Fruit fly (Drosophila melanogaster): Measurements from ENCODE around the gene CG13288.

Gene CG13288

dm6 chr3L:5926015-5926988, 19.1 kb downstream of the CG13288 start (continued):
- peak in 1 of 2 experiments; percentile 65 for TF ChIP-seq bsh (GFP tag; optimal IDR thresholded peaks at IDR 0.05)
- peak; percentile 81 for TF ChIP-seq gem (tag; optimal IDR thresholded peaks at IDR 0.05)
- no peak for TF ChIP-seq peb (GFP tag; IDR thresholded peaks at IDR 0.05)
- TF ChIP-seq Optix (GFP tag; IDR thresholded peaks at IDR 0.05), result peak; percentile 32; the same call in 1 of the 3 replicates
- no peak; the same call in 1 of the 2 replicates for TF ChIP-seq CG32767 (GFP tag; IDR thresholded peaks at IDR 0.05)
- TF ChIP-seq CG10462 (GFP tag; optimal IDR thresholded peaks at IDR 0.05), result peak; percentile 17
- no peak for TF ChIP-seq Scr (GFP tag; IDR thresholded peaks at IDR 0.05; ENCODE audit: partially characterized antibody)
- TF ChIP-seq CG4854 (GFP tag; optimal IDR thresholded peaks at IDR 0.05), result no peak
- no peak for TF ChIP-seq Max (GFP tag; optimal IDR thresholded peaks at IDR 0.05)
- TF ChIP-seq nau (GFP tag; optimal IDR thresholded peaks at IDR 0.05), result no peak
- TF ChIP-seq Trl (optimal IDR thresholded peaks at IDR 0.05), result peak; percentile 52 to 64
- no peak for TF ChIP-seq Trl (GFP tag; optimal IDR thresholded peaks at IDR 0.05)
- TF ChIP-seq run (tag; optimal IDR thresholded peaks at IDR 0.05), result no peak
- no peak for TF ChIP-seq ssp (GFP tag; IDR thresholded peaks at IDR 0.05)
- no peak for TF ChIP-seq CG16779 (GFP tag; IDR thresholded peaks at IDR 0.05)
- no peak; the same call in 1 of the 2 replicates for TF ChIP-seq sens-2 (GFP tag; IDR thresholded peaks at IDR 0.05)
- TF ChIP-seq CG4360 (GFP tag; IDR thresholded peaks at IDR 0.05), result peak; percentile 65
- TF ChIP-seq CG31365 (tag; optimal IDR thresholded peaks at IDR 0.05), result no peak
- peak; percentile 1 for TF ChIP-seq Abd-B (GFP tag; optimal IDR thresholded peaks at IDR 0.05)
- no peak for TF ChIP-seq CG32772 (GFP tag; IDR thresholded peaks at IDR 0.05)
- no peak for TF ChIP-seq sisA (GFP tag; IDR thresholded peaks at IDR 0.05)
- peak; percentile 61 for TF ChIP-seq PHDP (tag; optimal IDR thresholded peaks at IDR 0.05)
- no peak for TF ChIP-seq sd (tag; optimal IDR thresholded peaks at IDR 0.05)
- peak; percentile 19 for TF ChIP-seq CG12104 (GFP tag; optimal IDR thresholded peaks at IDR 0.05)
- no peak for TF ChIP-seq stwl (tag; optimal IDR thresholded peaks at IDR 0.05)
- TF ChIP-seq CG13775 (GFP tag; optimal IDR thresholded peaks at IDR 0.05), result peak; percentile 46
- peak; percentile 41 for TF ChIP-seq CG12219 (GFP tag; optimal IDR thresholded peaks at IDR 0.05)
- peak; percentile 65 for TF ChIP-seq nmo (GFP tag; optimal IDR thresholded peaks at IDR 0.05)
- TF ChIP-seq BEAF-32 (GFP tag; optimal IDR thresholded peaks at IDR 0.05), result no peak
- TF ChIP-seq wek (GFP tag; optimal IDR thresholded peaks at IDR 0.05), result peak; percentile 16
- peak; percentile 61 for TF ChIP-seq CG12391 (tag; optimal IDR thresholded peaks at IDR 0.05)
- TF ChIP-seq yki (optimal IDR thresholded peaks at IDR 0.05), result no peak
- TF ChIP-seq caup (GFP tag; optimal IDR thresholded peaks at IDR 0.05; ENCODE audit: severe bottlenecking), result no peak
- no peak for TF ChIP-seq CG7372 (GFP tag; IDR thresholded peaks at IDR 0.05)
- no peak for TF ChIP-seq zen (tag; optimal IDR thresholded peaks at IDR 0.05)
- TF ChIP-seq CG4328 (GFP tag; optimal IDR thresholded peaks at IDR 0.05), result no peak
- no peak for TF ChIP-seq Jarid2 (GFP tag; optimal IDR thresholded peaks at IDR 0.05)
- peak; percentile 52 for TF ChIP-seq az2 (GFP tag; optimal IDR thresholded peaks at IDR 0.05)
- peak; percentile 36 for TF ChIP-seq bab2 (GFP tag; optimal IDR thresholded peaks at IDR 0.05)
- TF ChIP-seq crc (GFP tag; optimal IDR thresholded peaks at IDR 0.05), result peak; percentile 4
- no peak for TF ChIP-seq gcm2 (GFP tag; optimal IDR thresholded peaks at IDR 0.05)
- TF ChIP-seq wdn (GFP tag; IDR thresholded peaks at IDR 0.05), result no peak
- TF ChIP-seq ATbp (GFP tag; optimal IDR thresholded peaks at IDR 0.05), result peak; percentile 50
- peak; percentile 22 for TF ChIP-seq H2.0 (GFP tag; IDR thresholded peaks at IDR 0.05)
- TF ChIP-seq Dp (GFP tag; optimal IDR thresholded peaks at IDR 0.05), result no peak
- no peak for TF ChIP-seq eve (GFP tag; optimal IDR thresholded peaks at IDR 0.05)
- no peak for TF ChIP-seq CG6272 (GFP tag; IDR thresholded peaks at IDR 0.05)
- TF ChIP-seq sug (tag; optimal IDR thresholded peaks at IDR 0.05), result no peak
- no peak for TF ChIP-seq CG18476 (GFP tag; optimal IDR thresholded peaks at IDR 0.05)
